Worm (Caenorhabditis elegans): ENCODE data around the gene T13C2.7.

- TF ChIP-seq ama-1 (optimal IDR thresholded peaks at IDR 0.05): no peak
- no peak for TF ChIP-seq ces-1 (GFP tag; optimal IDR thresholded peaks at IDR 0.05)
- TF ChIP-seq F37D6.2 (tag; optimal IDR thresholded peaks at IDR 0.05): no peak
- no peak for TF ChIP-seq nhr-10 (tag; optimal IDR thresholded peaks at IDR 0.05)
- TF ChIP-seq Y5F2A.4 (GFP tag; optimal IDR thresholded peaks at IDR 0.05): no peak
Observed at ce11 chrII:6824524-6824923, 45.3 kb downstream of the T13C2.7 start.

Data from whole organism, L4 larva.